Worm (Caenorhabditis elegans) whole organism, mixed stage, embryonic: ENCODE data around the gene col-186.

ENCODE experiments used
- bed-3 ChIP-seq: fragments of 200-800 bp; sonication (Bioruptor generic); optimal IDR thresholded peaks from 3 replicates; lab custom pipeline; 2018; ENCODE audit warnings: mild to moderate bottlenecking, missing genetic modification characterization, moderate library complexity, missing compliant biosample characterization
- ceh-43 ChIP-seq: fragments of 200-800 bp; sonication (Bioruptor generic); optimal IDR thresholded peaks from 2 replicates; lab custom pipeline; 2018; ENCODE audit warnings: mild to moderate bottlenecking, missing genetic modification characterization, moderate library complexity, missing compliant biosample characterization
- ceh-83 ChIP-seq: fragments of 200-800 bp; sonication (Bioruptor generic); optimal IDR thresholded peaks from 2 replicates; lab custom pipeline; 2018; ENCODE audit warnings: mild to moderate bottlenecking, missing genetic modification characterization, missing compliant biosample characterization
- elt-3 ChIP-seq: fragments of 150-350 bp; optimal IDR thresholded peaks from 2 replicates; lab custom pipeline; 2014; ENCODE audit warnings: missing biosample characterization, missing genetic modification characterization
- hlh-1 ChIP-seq: fragments of 150-350 bp; optimal IDR thresholded peaks from 2 replicates; lab custom pipeline; 2014; ENCODE audit warnings: missing biosample characterization, missing genetic modification reagents, missing genetic modification characterization
- zip-8 ChIP-seq: fragments of 150-350 bp; optimal IDR thresholded peaks from 2 replicates; lab custom pipeline; 2014; ENCODE audit warnings: missing biosample characterization, missing genetic modification characterization

- no peak for TF ChIP-seq elt-3 (tag; lab: Kevin White, UChicago)
- no peak for TF ChIP-seq zip-8 (tag; lab: Kevin White, UChicago)
- no peak for TF ChIP-seq bed-3 (GFP tag; lab: Kevin White, UChicago)
- TF ChIP-seq ceh-83, result no peak
- TF ChIP-seq hlh-1 (tag; lab: Kevin White, UChicago), result no peak
- no peak for TF ChIP-seq ceh-43 (GFP tag; lab: Kevin White, UChicago)
These were observed 1.8 kb downstream of the col-186 start for ce11 chrX:15953086-15953485.
